Fruit fly (Drosophila melanogaster): ENCODE data around the gene CG1677.

Gene CG1677

DNA sequence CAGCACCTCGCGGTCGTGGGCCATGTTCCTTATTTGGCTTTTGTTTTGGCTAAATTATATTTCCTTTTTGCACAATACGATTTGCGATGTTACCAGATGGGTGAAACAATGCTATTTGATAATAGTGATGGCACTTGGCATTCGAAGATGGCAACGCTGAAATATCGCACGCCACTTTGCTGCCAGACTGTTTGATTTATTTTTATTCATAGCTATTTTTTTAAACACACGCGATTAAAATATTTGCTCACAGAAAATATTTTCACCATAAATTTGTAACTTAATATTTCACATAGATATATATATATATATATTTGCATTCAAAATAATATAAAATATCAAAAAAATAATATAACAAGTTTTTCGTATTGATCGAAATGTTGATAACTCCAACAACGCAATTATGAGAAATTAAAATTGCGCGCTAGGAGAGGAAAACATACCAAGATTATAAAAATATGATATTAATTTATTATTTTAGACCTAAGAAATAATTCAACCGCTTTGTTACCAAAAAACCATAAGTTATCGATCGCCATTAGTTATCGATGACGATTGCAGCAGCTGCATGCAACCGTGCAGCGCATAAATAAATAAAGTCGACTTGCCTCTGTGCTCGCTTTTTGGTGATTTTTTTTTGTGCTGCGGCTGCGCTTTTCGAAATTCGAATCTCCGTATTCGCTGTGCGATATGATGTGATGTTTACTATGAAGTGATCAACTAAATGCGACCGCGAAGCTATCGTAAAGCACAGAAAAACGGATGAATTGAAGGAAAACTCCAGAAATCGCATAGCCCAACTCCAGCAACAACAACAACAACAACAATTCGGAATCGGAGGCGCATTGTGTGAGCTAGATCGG is 81.7 kb downstream of the CG1677 start, which contains the start of the genes Atg5 and Dok (continued):
- TF ChIP-seq sd (tag; optimal IDR thresholded peaks at IDR 0.05) = no peak
- TF ChIP-seq her (GFP tag; optimal IDR thresholded peaks at IDR 0.05) = peak; percentile 70
- no peak for TF ChIP-seq kay (GFP tag; optimal IDR thresholded peaks at IDR 0.05)
- TF ChIP-seq NK7.1 (GFP tag; optimal IDR thresholded peaks at IDR 0.05) = no peak
- TF ChIP-seq CG13424 (tag; optimal IDR thresholded peaks at IDR 0.05) = peak; percentile 44
- 0 out of 3 replicates have a peak, but pooled peaks have one; percentile 23 for TF ChIP-seq ken (GFP tag; IDR thresholded peaks at IDR 0.05)
- peak; percentile 36 for TF ChIP-seq Sox102F (GFP tag; optimal IDR thresholded peaks at IDR 0.05)
- no peak for TF ChIP-seq YL-1 (GFP tag; optimal IDR thresholded peaks at IDR 0.05)
- 0 out of 3 replicates have a peak, but pooled peaks have one; percentile 53 for TF ChIP-seq CG14860 (GFP tag; IDR thresholded peaks at IDR 0.05; ENCODE audit: partially characterized antibody)
- 0 out of 4 replicates have a peak, but pooled peaks have one; percentile 62 for TF ChIP-seq chinmo (GFP tag; IDR thresholded peaks at IDR 0.05; ENCODE audit: partially characterized antibody)
- TF ChIP-seq fd96Cb (tag; optimal IDR thresholded peaks at IDR 0.05) = no peak
- TF ChIP-seq mld (GFP tag; IDR thresholded peaks at IDR 0.05; ENCODE audit: partially characterized antibody) = 0 out of 3 replicates have a peak, but pooled peaks have one; percentile 26
- TF ChIP-seq CG6654 (GFP tag; optimal IDR thresholded peaks at IDR 0.05) = no peak
- peak; percentile 16; the same call in 1 of the 2 replicates for TF ChIP-seq nerfin-2 (GFP tag; IDR thresholded peaks at IDR 0.05; ENCODE audit: partially characterized antibody)
- TF ChIP-seq kni (GFP tag; optimal IDR thresholded peaks at IDR 0.05) = no peak
- no peak for TF ChIP-seq E2f1 (GFP tag; IDR thresholded peaks at IDR 0.05)
- TF ChIP-seq CG13894 (tag; optimal IDR thresholded peaks at IDR 0.05) = peak; percentile 5
- no peak for TF ChIP-seq tio (GFP tag; optimal IDR thresholded peaks at IDR 0.05)
- TF ChIP-seq CG1233 (GFP tag; optimal IDR thresholded peaks at IDR 0.05) = no peak
- peak; percentile 67 for TF ChIP-seq Scr (GFP tag; IDR thresholded peaks at IDR 0.05; ENCODE audit: partially characterized antibody)
- no peak for TF ChIP-seq HLHmδ (GFP tag; optimal IDR thresholded peaks at IDR 0.05)
- peak; percentile 19 for TF ChIP-seq CG7271 (tag; optimal IDR thresholded peaks at IDR 0.05)
- 0 out of 3 replicates have a peak, but pooled peaks have one; percentile 24 for TF ChIP-seq ci (GFP tag; IDR thresholded peaks at IDR 0.05)
- TF ChIP-seq C15 (GFP tag; IDR thresholded peaks at IDR 0.05) = no peak
- TF ChIP-seq chm (GFP tag; IDR thresholded peaks at IDR 0.05) = no peak
- no peak for TF ChIP-seq CG11247 (GFP tag; IDR thresholded peaks at IDR 0.05)
- TF ChIP-seq CG4360 (GFP tag; IDR thresholded peaks at IDR 0.05) = peak; percentile 95
- no peak for TF ChIP-seq eve (GFP tag; optimal IDR thresholded peaks at IDR 0.05)
- no peak for TF ChIP-seq cad (GFP tag; optimal IDR thresholded peaks at IDR 0.05)
- no peak for TF ChIP-seq cg (GFP tag; optimal IDR thresholded peaks at IDR 0.05)
- no peak for TF ChIP-seq pan (optimal IDR thresholded peaks at IDR 0.05)
- no peak for TF ChIP-seq pan (GFP tag; optimal IDR thresholded peaks at IDR 0.05 in 1 of 2, IDR thresholded peaks at IDR 0.05 in 1 of 2)
- no peak for TF ChIP-seq zen2 (GFP tag; IDR thresholded peaks at IDR 0.05; ENCODE audit: partially characterized antibody)
- TF ChIP-seq shn (GFP tag; optimal IDR thresholded peaks at IDR 0.05) = no peak
- peak; percentile 27 for TF ChIP-seq CG8944 (GFP tag; optimal IDR thresholded peaks at IDR 0.05)
- TF ChIP-seq Adf1 (GFP tag; IDR thresholded peaks at IDR 0.05) = no peak
- no peak for TF ChIP-seq Awh (GFP tag; IDR thresholded peaks at IDR 0.05)
- peak; percentile 23 for TF ChIP-seq grau (tag; optimal IDR thresholded peaks at IDR 0.05)
- TF ChIP-seq sens (GFP tag) = peak; percentile 26
- no peak for TF ChIP-seq CG18619 (GFP tag; optimal IDR thresholded peaks at IDR 0.05)
- TF ChIP-seq hth (optimal IDR thresholded peaks at IDR 0.05) = no peak
- TF ChIP-seq CG10654 (GFP tag; optimal IDR thresholded peaks at IDR 0.05) = no peak
- TF ChIP-seq CG1529 (GFP tag; optimal IDR thresholded peaks at IDR 0.05) = no peak
- peak; percentile 54 for TF ChIP-seq trem (tag; optimal IDR thresholded peaks at IDR 0.05)
- no peak for TF ChIP-seq CG14050 (GFP tag; IDR thresholded peaks at IDR 0.05)
- TF ChIP-seq CG3065 (GFP tag; optimal IDR thresholded peaks at IDR 0.05) = no peak
- TF ChIP-seq gsb-n (tag; optimal IDR thresholded peaks at IDR 0.05) = no peak
- TF ChIP-seq CG4282 (GFP tag; optimal IDR thresholded peaks at IDR 0.05) = no peak
- peak; percentile 32; the same call in 1 of the 2 replicates for TF ChIP-seq CG17328 (GFP tag; IDR thresholded peaks at IDR 0.05)

Measured in whole organism, embryonic.